Worm (Caenorhabditis elegans): Measurements from ENCODE around the gene F26G1.3.
A peak's percentile ranks its signal among the peaks of the same experiment; 100 is the strongest.

Gene F26G1.3

ce11 chrII:4726750-4727384 lies 31.7 kb upstream of the F26G1.3 start:
- TF ChIP-seq dve-1 (tag; optimal IDR thresholded peaks at IDR 0.05; ENCODE audit: insufficient read depth) (peak; percentile 47), unc-62 (GFP tag; optimal IDR thresholded peaks at IDR 0.05 in 1 of 2) (peak in 1 of 2 experiments; percentile 69), unc-62 (tag; optimal IDR thresholded peaks at IDR 0.05) (no peak), T26A8.4 (GFP tag; IDR thresholded peaks at IDR 0.05) (0 out of 2 replicates have a peak, but pooled peaks have one; percentile 23), gei-8 (GFP tag; optimal IDR thresholded peaks at IDR 0.05) (no peak), daf-16 (GFP tag; optimal IDR thresholded peaks at IDR 0.05) (no peak), daf-16 (tag; optimal IDR thresholded peaks at IDR 0.05) (peak; percentile 16), ama-1 (optimal IDR thresholded peaks at IDR 0.05) (peak; percentile 75), zip-2 (tag; optimal IDR thresholded peaks at IDR 0.05) (no peak)

ce11 chrII:4727769-4728168 lies 30.8 kb upstream of the F26G1.3 start, which contains the start of gene ttr-41:
Gene ttr-41 (minus strand): TSS chrII:4727869.
- TF ChIP-seq ces-1 (GFP tag; optimal IDR thresholded peaks at IDR 0.05) (no peak), egl-43 (GFP tag; IDR thresholded peaks at IDR 0.05) (no peak), mdt-29 (GFP tag; IDR thresholded peaks at IDR 0.05) (no peak), vab-7 (GFP tag; IDR thresholded peaks at IDR 0.05) (no peak), arid-1 (GFP tag; conservative IDR thresholded peaks at IDR 0.05) (no peak), lin-1 (GFP tag; IDR thresholded peaks at IDR 0.05) (no peak), hlh-30 (tag; optimal IDR thresholded peaks at IDR 0.05; ENCODE audit: insufficient read depth) (no peak), ama-1 (optimal IDR thresholded peaks at IDR 0.05) (no peak), Y48G9A.11 (GFP tag; IDR thresholded peaks at IDR 0.05) (no peak), zfp-2 (tag; optimal IDR thresholded peaks at IDR 0.05) (no peak), F49E8.2 (tag; optimal IDR thresholded peaks at IDR 0.05; ENCODE audit: borderline replicate concordance) (no peak), daf-8 (GFP tag; IDR thresholded peaks at IDR 0.05) (no peak), F37D6.2 (tag; optimal IDR thresholded peaks at IDR 0.05) (no peak), lin-39 (tag; optimal IDR thresholded peaks at IDR 0.05) (no peak), daf-16 (GFP tag; optimal IDR thresholded peaks at IDR 0.05) (no peak), daf-16 (tag; optimal IDR thresholded peaks at IDR 0.05) (no peak), hmg-1.1 (GFP tag; IDR thresholded peaks at IDR 0.05) (no peak), Y105C5A.15 (GFP tag; IDR thresholded peaks at IDR 0.05) (no peak)

ce11 chrII:4728687-4729086 lies 29.9 kb upstream of the F26G1.3 start:
- TF ChIP-seq hif-1 (tag; optimal IDR thresholded peaks at IDR 0.05) = peak; percentile 58 to 96
- TF ChIP-seq madf-5 (GFP tag; IDR thresholded peaks at IDR 0.05) = no peak
- peak; percentile 66 to 95 for TF ChIP-seq daf-16 (GFP tag; optimal IDR thresholded peaks at IDR 0.05)
- peak; percentile 99 for TF ChIP-seq daf-16 (tag; optimal IDR thresholded peaks at IDR 0.05)
- TF ChIP-seq dmd-8 (GFP tag; IDR thresholded peaks at IDR 0.05) = no peak
- TF ChIP-seq ztf-7 (tag; optimal IDR thresholded peaks at IDR 0.05) = no peak
- no peak for TF ChIP-seq snpc-4 (tag; optimal IDR thresholded peaks at IDR 0.05)
- peak; percentile 34 for TF ChIP-seq spr-1 (tag; optimal IDR thresholded peaks at IDR 0.05)
- TF ChIP-seq rbr-2 (tag; optimal IDR thresholded peaks at IDR 0.05) = no peak
- TF ChIP-seq mep-1 (tag; optimal IDR thresholded peaks at IDR 0.05) = peak; percentile 18
- TF ChIP-seq nhr-76 (tag; optimal IDR thresholded peaks at IDR 0.05) = no peak
- TF ChIP-seq pqm-1 (tag; optimal IDR thresholded peaks at IDR 0.05) = peak; percentile 99
- no peak for TF ChIP-seq ZK337.2 (GFP tag; IDR thresholded peaks at IDR 0.05)
- peak; percentile 62 for TF ChIP-seq nhr-11 (tag; optimal IDR thresholded peaks at IDR 0.05)
- peak; percentile 86 for TF ChIP-seq tra-1 (GFP tag; IDR thresholded peaks at IDR 0.05)
- peak; percentile 0 for TF ChIP-seq dpl-1 (GFP tag; optimal IDR thresholded peaks at IDR 0.05)
- no peak for TF ChIP-seq ceh-20 (GFP tag; IDR thresholded peaks at IDR 0.05)
- TF ChIP-seq T20F7.1 (GFP tag; optimal IDR thresholded peaks at IDR 0.05) = peak; percentile 33
- TF ChIP-seq nhr-111 (GFP tag; optimal IDR thresholded peaks at IDR 0.05) = no peak
- peak; percentile 92 for TF ChIP-seq dve-1 (tag; optimal IDR thresholded peaks at IDR 0.05; ENCODE audit: insufficient read depth)
- TF ChIP-seq lin-1 (GFP tag; IDR thresholded peaks at IDR 0.05) = peak; percentile 73
- peak; percentile 95 for TF ChIP-seq nhr-28 (tag; optimal IDR thresholded peaks at IDR 0.05)
- no peak for TF ChIP-seq lin-29 (GFP tag; IDR thresholded peaks at IDR 0.05)
- no peak for TF ChIP-seq fos-1 (tag; optimal IDR thresholded peaks at IDR 0.05)
- no peak for TF ChIP-seq daf-12 (tag; optimal IDR thresholded peaks at IDR 0.05)
- peak; percentile 92 for TF ChIP-seq nhr-77 (tag; optimal IDR thresholded peaks at IDR 0.05)
- TF ChIP-seq mxl-3 (GFP tag; optimal IDR thresholded peaks at IDR 0.05) = peak; percentile 44
- TF ChIP-seq lin-39 (tag; optimal IDR thresholded peaks at IDR 0.05) = no peak
- TF ChIP-seq cey-2 (tag; optimal IDR thresholded peaks at IDR 0.05; ENCODE audit: borderline replicate concordance, insufficient read depth) = peak; percentile 7

All from whole organism, L4 larva.